Fruit fly (Drosophila melanogaster) whole organism, embryonic: ENCODE data around the gene loaf.

Source experiments
- Bdp1 ChIP-seq: fragments of 200-800 bp; sonication (Bioruptor generic); optimal IDR thresholded peaks from 3 replicates; lab custom pipeline; 2016; ENCODE audit warnings: missing biosample characterization, missing genetic modification characterization
- CG10267 ChIP-seq: fragments of 200-800 bp; sonication (Bioruptor generic); optimal IDR thresholded peaks from 2 replicates; lab custom pipeline; 2018; ENCODE audit warnings: missing biosample characterization, mild to moderate bottlenecking, missing genetic modification characterization, moderate library complexity
- CG11695 ChIP-seq: fragments of 200-800 bp; sonication (Bioruptor generic); IDR thresholded peaks from 3 replicates; pipeline ENCODE4 v1.3.6; 2022; ENCODE audit warnings: missing biosample characterization, missing genetic modification characterization
- CG11696 ChIP-seq: fragments of 200-800 bp; sonication (Bioruptor generic); IDR thresholded peaks from 2 replicates; pipeline ENCODE4 v1.3.6; 2022; ENCODE audit warnings: missing biosample characterization, missing genetic modification characterization
- CG12071 ChIP-seq: fragments of 200-800 bp; sonication (Bioruptor generic); optimal IDR thresholded peaks from 3 replicates; lab custom pipeline; 2018; ENCODE audit warnings: missing biosample characterization, mild to moderate bottlenecking, missing genetic modification characterization
- CG14050 ChIP-seq: fragments of 200-800 bp; sonication (Bioruptor generic); IDR thresholded peaks from 3 replicates; pipeline ENCODE4 v1.3.6; 2022; ENCODE audit warnings: missing biosample characterization, missing genetic modification characterization
- CG14441 ChIP-seq: fragments of 200-800 bp; sonication (Bioruptor generic); IDR thresholded peaks from 2 replicates; pipeline ENCODE4 v1.3.6; 2022; ENCODE audit warnings: missing biosample characterization, missing genetic modification characterization
- CG14710 ChIP-seq: fragments of 200-800 bp; sonication (Bioruptor generic); optimal IDR thresholded peaks from 3 replicates; lab custom pipeline; 2019; ENCODE audit warnings: missing biosample characterization, mild to moderate bottlenecking, missing genetic modification characterization, moderate library complexity
- CG15696 ChIP-seq: fragments of 200-800 bp; sonication (Bioruptor generic); optimal IDR thresholded peaks from 2 replicates; lab custom pipeline; 2019; ENCODE audit warnings: missing biosample characterization, mild to moderate bottlenecking, missing genetic modification characterization, moderate library complexity
- CG18476 ChIP-seq: fragments of 200-800 bp; sonication (Bioruptor generic); optimal IDR thresholded peaks from 2 replicates; lab custom pipeline; 2016; ENCODE audit warnings: missing biosample characterization, mild to moderate bottlenecking, missing genetic modification characterization
- CG2678 ChIP-seq: fragments of 200-800 bp; sonication (Bioruptor generic); optimal IDR thresholded peaks from 3 replicates; lab custom pipeline; 2019; ENCODE audit warnings: missing biosample characterization, mild to moderate bottlenecking, missing genetic modification characterization, moderate library complexity
- CG2889 ChIP-seq: fragments of 200-800 bp; sonication (Bioruptor generic); IDR thresholded peaks from 3 replicates; pipeline ENCODE4 v1.3.6; 2022; ENCODE audit warnings: missing biosample characterization, missing genetic modification characterization
- CG32772 ChIP-seq: fragments of 200-800 bp; sonication (Bioruptor generic); IDR thresholded peaks from 2 replicates; pipeline ENCODE4 v1.3.6; 2022; ENCODE audit warnings: missing biosample characterization, missing genetic modification characterization
- CG43689 ChIP-seq: fragments of 200-800 bp; sonication (Bioruptor generic); IDR thresholded peaks from 2 replicates; pipeline ENCODE4 v1.3.6; 2022; ENCODE audit warnings: missing biosample characterization, missing genetic modification characterization
- CG4424 ChIP-seq: fragments of 200-800 bp; sonication (Bioruptor generic); optimal IDR thresholded peaks from 3 replicates; lab custom pipeline; 2016; ENCODE audit warnings: missing biosample characterization, missing genetic modification characterization
- CG4617 ChIP-seq: fragments of 200-800 bp; sonication (Bioruptor generic); optimal IDR thresholded peaks from 3 replicates; lab custom pipeline; 2016; ENCODE audit warnings: missing biosample characterization, missing genetic modification characterization, borderline replicate concordance
- CG7556 ChIP-seq: fragments of 200-800 bp; sonication (Bioruptor generic); optimal IDR thresholded peaks from 2 replicates; lab custom pipeline; 2017; ENCODE audit warnings: missing biosample characterization, mild to moderate bottlenecking, missing genetic modification characterization
- CG7987 ChIP-seq: fragments of 200-800 bp; sonication (Bioruptor generic); optimal IDR thresholded peaks from 2 replicates; lab custom pipeline; 2018; ENCODE audit warnings: missing biosample characterization, mild to moderate bottlenecking, missing genetic modification characterization, moderate library complexity
- CG9797 ChIP-seq: fragments of 200-800 bp; sonication (Bioruptor generic); optimal IDR thresholded peaks from 3 replicates; lab custom pipeline; 2018; ENCODE audit warnings: missing biosample characterization, mild to moderate bottlenecking, missing genetic modification characterization
- Chrac-16 ChIP-seq: fragments of 200-800 bp; sonication (Bioruptor generic); optimal IDR thresholded peaks from 3 replicates; lab custom pipeline; 2016; ENCODE audit warnings: missing biosample characterization, missing genetic modification characterization
- Dek ChIP-seq: fragments of 200-800 bp; sonication (Bioruptor generic); optimal IDR thresholded peaks from 3 replicates; lab custom pipeline; 2019; ENCODE audit warnings: missing biosample characterization, mild to moderate bottlenecking, missing genetic modification characterization, moderate library complexity
- Fer1 ChIP-seq: fragments of 200-800 bp; sonication (Bioruptor generic); optimal IDR thresholded peaks from 2 replicates; lab custom pipeline; 2017; ENCODE audit warnings: missing biosample characterization, mild to moderate bottlenecking, missing genetic modification characterization
- GATAe ChIP-seq: fragments of 200-800 bp; sonication (Bioruptor generic); conservative IDR thresholded peaks from 2 replicates; pipeline ENCODE4 v1.3.6; 2022; ENCODE audit warnings: missing biosample characterization, missing genetic modification characterization
- HHEX ChIP-seq: fragments of 200-800 bp; sonication (Bioruptor generic); optimal IDR thresholded peaks from 3 replicates; lab custom pipeline; 2017; ENCODE audit warnings: missing biosample characterization, mild to moderate bottlenecking, missing genetic modification characterization, missing genetic modification reagents
- HmgD ChIP-seq: fragments of 200-800 bp; sonication (Bioruptor generic); optimal IDR thresholded peaks from 3 replicates; lab custom pipeline; 2016; ENCODE audit warnings: missing biosample characterization, missing genetic modification characterization
- HmgZ ChIP-seq: fragments of 200-800 bp; sonication (Bioruptor generic); optimal IDR thresholded peaks from 2 replicates; lab custom pipeline; 2018; ENCODE audit warnings: missing biosample characterization, mild to moderate bottlenecking, missing genetic modification characterization
- Lim3 ChIP-seq: fragments of 200-800 bp; sonication (Bioruptor generic); IDR thresholded peaks from 2 replicates; pipeline ENCODE4 v1.3.6; 2022; ENCODE audit warnings: missing biosample characterization, missing genetic modification characterization
- Meics ChIP-seq: fragments of 200-800 bp; sonication (Bioruptor generic); optimal IDR thresholded peaks from 2 replicates; lab custom pipeline; 2017; ENCODE audit warnings: missing biosample characterization, mild to moderate bottlenecking, missing genetic modification characterization
- Poxn ChIP-seq: fragments of 200-800 bp; sonication (Bioruptor generic); IDR thresholded peaks from 2 replicates; pipeline ENCODE4 v1.3.6; 2022; ENCODE audit warnings: missing biosample characterization, missing genetic modification characterization
- al ChIP-seq: fragments of 200-800 bp; sonication (Bioruptor generic); IDR thresholded peaks from 2 replicates; pipeline ENCODE4 v1.3.6; 2022; ENCODE audit warnings: missing biosample characterization, missing genetic modification characterization
- cas ChIP-seq: fragments of 200-800 bp; sonication (Bioruptor generic); IDR thresholded peaks from 2 replicates; pipeline ENCODE4 v1.3.6; 2022; ENCODE audit warnings: missing biosample characterization, missing genetic modification characterization
- chn ChIP-seq: fragments of 200-800 bp; sonication (Bioruptor generic); optimal IDR thresholded peaks from 2 replicates; lab custom pipeline; 2016; ENCODE audit warnings: missing biosample characterization, missing genetic modification characterization
- ems ChIP-seq: fragments of 200-800 bp; sonication (Bioruptor generic); optimal IDR thresholded peaks from 3 replicates; lab custom pipeline; 2016; ENCODE audit warnings: missing biosample characterization, missing genetic modification characterization
- grn ChIP-seq: fragments of 200-800 bp; sonication (Bioruptor generic); optimal IDR thresholded peaks from 3 replicates; lab custom pipeline; 2017; ENCODE audit warnings: missing biosample characterization, missing genetic modification characterization
- gro ChIP-seq: fragments of 200-800 bp; sonication (Bioruptor generic); optimal IDR thresholded peaks from 2 replicates; lab custom pipeline; 2016; ENCODE audit warnings: missing biosample characterization, missing genetic modification characterization
- hkb ChIP-seq, 2 experiments: fragments of 200-800 bp in 1 of 2; fragments of >200 bp in 1 of 2; sonication (Bioruptor generic) in 1 of 2; IDR thresholded peaks in 1 of 2; optimal IDR thresholded peaks in 1 of 2; 2 replicates each; pipeline versions ENCODE4 v1.3.6 to Lab custom; 2017 to 2022; ENCODE audit warnings: missing biosample characterization in 1 of 2, missing genetic modification characterization in 1 of 2
- maf-S ChIP-seq: fragments of 200-800 bp; sonication (Bioruptor generic); optimal IDR thresholded peaks from 2 replicates; lab custom pipeline; 2016; ENCODE audit warnings: missing biosample characterization, missing genetic modification characterization
- mam ChIP-seq: fragments of 200-800 bp; sonication (Bioruptor generic); optimal IDR thresholded peaks from 3 replicates; lab custom pipeline; 2016; ENCODE audit warnings: missing biosample characterization, missing genetic modification characterization
- mirr ChIP-seq: fragments of 200-800 bp; sonication (Bioruptor generic); optimal IDR thresholded peaks from 3 replicates; lab custom pipeline; 2018; ENCODE audit warnings: missing biosample characterization, mild to moderate bottlenecking, missing genetic modification characterization
- nau ChIP-seq: fragments of 200-800 bp; sonication (Bioruptor generic); optimal IDR thresholded peaks from 3 replicates; lab custom pipeline; 2017; ENCODE audit warnings: missing biosample characterization, mild to moderate bottlenecking, missing genetic modification characterization, missing genetic modification reagents
- peb ChIP-seq: fragments of 200-800 bp; sonication (Bioruptor generic); IDR thresholded peaks from 2 replicates; pipeline ENCODE4 v1.3.6; 2022; ENCODE audit warnings: missing biosample characterization, missing genetic modification characterization
- pho ChIP-seq: fragments of 200-800 bp; sonication (Bioruptor generic); optimal IDR thresholded peaks from 2 replicates; lab custom pipeline; 2016; ENCODE audit warnings: missing biosample characterization, missing genetic modification characterization
- pita ChIP-seq: fragments of 200-800 bp; sonication (Bioruptor generic); optimal IDR thresholded peaks from 2 replicates; lab custom pipeline; 2017; ENCODE audit warnings: missing biosample characterization, mild to moderate bottlenecking, missing genetic modification characterization
- pros ChIP-seq: fragments of 200-800 bp; sonication (Bioruptor generic); optimal IDR thresholded peaks from 3 replicates; lab custom pipeline; 2019; ENCODE audit warnings: missing biosample characterization, mild to moderate bottlenecking, missing genetic modification characterization, moderate library complexity
- pzg ChIP-seq: fragments of 200-800 bp; sonication (Bioruptor generic); optimal IDR thresholded peaks from 3 replicates; lab custom pipeline; 2018; ENCODE audit warnings: missing biosample characterization, mild to moderate bottlenecking, missing genetic modification characterization, moderate library complexity
- repo ChIP-seq: fragments of 200-800 bp; sonication (Bioruptor generic); optimal IDR thresholded peaks from 2 replicates; lab custom pipeline; 2016; ENCODE audit warnings: missing biosample characterization, missing genetic modification characterization
- ro ChIP-seq: fragments of 200-800 bp; sonication (Bioruptor generic); IDR thresholded peaks from 2 replicates; pipeline ENCODE4 v1.3.6; 2022; ENCODE audit warnings: missing biosample characterization, missing genetic modification characterization
- salm ChIP-seq: fragments of 200-800 bp; sonication (Bioruptor generic); optimal IDR thresholded peaks from 2 replicates; lab custom pipeline; 2018; ENCODE audit warnings: missing biosample characterization, mild to moderate bottlenecking, missing genetic modification characterization
- slp2 ChIP-seq: fragments of 200-800 bp; sonication (Bioruptor generic); optimal IDR thresholded peaks from 2 replicates; lab custom pipeline; 2016; ENCODE audit warnings: missing biosample characterization, missing genetic modification characterization
- stc ChIP-seq: fragments of 200-800 bp; sonication (Bioruptor generic); IDR thresholded peaks from 2 replicates; pipeline ENCODE4 v1.3.6; 2022; ENCODE audit warnings: missing biosample characterization, missing genetic modification characterization
- unpg ChIP-seq: fragments of 200-800 bp; sonication (Bioruptor generic); optimal IDR thresholded peaks from 3 replicates; lab custom pipeline; 2018; ENCODE audit warnings: missing biosample characterization, mild to moderate bottlenecking, missing genetic modification characterization, moderate library complexity

Gene loaf

dm6 chr3L:11772608-11773017 is 6.6 kb upstream of the loaf start (continued):
- TF ChIP-seq Lim3 = 0 out of 2 replicates have a peak, but pooled peaks have one; percentile 38
- peak; percentile 23 for TF ChIP-seq salm
- no peak for TF ChIP-seq CG4617 (GFP tag; lab: Kevin White, UChicago)
- TF ChIP-seq maf-S = no peak
- no peak for TF ChIP-seq repo
- TF ChIP-seq CG7556 (GFP tag; lab: Kevin White, UChicago) = no peak
- TF ChIP-seq mirr = peak; percentile 99
- no peak for TF ChIP-seq CG18476 (GFP tag; lab: Kevin White, UChicago)
- no peak for TF ChIP-seq CG4424
- TF ChIP-seq CG15696 (tag; lab: Kevin White, UChicago) = no peak
- peak; percentile 98 for TF ChIP-seq GATAe (GFP tag; lab: Robert Waterston, UW)
- TF ChIP-seq cas = no peak
- no peak for TF ChIP-seq Poxn (GFP tag; lab: Robert Waterston, UW)
- peak; percentile 12; the same call in 1 of the 2 replicates for TF ChIP-seq CG14441
- TF ChIP-seq CG43689 (GFP tag; lab: Robert Waterston, UW) = no peak
- TF ChIP-seq ro (GFP tag; lab: Robert Waterston, UW) = no peak
- no peak for TF ChIP-seq unpg (GFP tag; lab: Kevin White, UChicago)
- no peak for TF ChIP-seq CG14050
- TF ChIP-seq Bdp1 (GFP tag; lab: Kevin White, UChicago) = peak; percentile 94
- peak; percentile 18 for TF ChIP-seq CG7987 (GFP tag; lab: Kevin White, UChicago)
- peak; percentile 19 for TF ChIP-seq gro
- no peak for TF ChIP-seq pita (GFP tag; lab: Kevin White, UChicago)
- TF ChIP-seq CG14710 (tag; lab: Kevin White, UChicago) = no peak
- TF ChIP-seq pho (GFP tag; lab: Kevin White, UChicago) = no peak
- TF ChIP-seq ems (GFP tag; lab: Kevin White, UChicago) = no peak
- TF ChIP-seq hkb (optimal IDR thresholded peaks at IDR 0.05; lab: Kevin White, UChicago) = no peak
- no peak for TF ChIP-seq hkb (GFP tag; IDR thresholded peaks at IDR 0.05; lab: Robert Waterston, UW)
- TF ChIP-seq CG32772 (GFP tag; lab: Robert Waterston, UW) = no peak
- no peak for TF ChIP-seq peb (GFP tag; lab: Robert Waterston, UW)
- peak; percentile 68 for TF ChIP-seq pros
- TF ChIP-seq HmgD (GFP tag; lab: Kevin White, UChicago) = no peak
- no peak for TF ChIP-seq mam (GFP tag; lab: Kevin White, UChicago)
- no peak for TF ChIP-seq CG2889
- peak; percentile 64 for TF ChIP-seq HmgZ
- TF ChIP-seq CG12071 (GFP tag; lab: Kevin White, UChicago) = peak; percentile 48
- no peak for TF ChIP-seq HHEX (GFP tag; lab: Kevin White, UChicago)
- TF ChIP-seq stc = 0 out of 2 replicates have a peak, but pooled peaks have one; percentile 12
- peak; percentile 48 for TF ChIP-seq nau
- no peak for TF ChIP-seq Meics (GFP tag; lab: Kevin White, UChicago)
- no peak for TF ChIP-seq chn (GFP tag; lab: Kevin White, UChicago)
- TF ChIP-seq Fer1 (GFP tag; lab: Kevin White, UChicago) = peak; percentile 44
- no peak for TF ChIP-seq slp2 (GFP tag; lab: Kevin White, UChicago)
- 0 out of 3 replicates have a peak, but pooled peaks have one; percentile 16 for TF ChIP-seq CG11695 (GFP tag; lab: Robert Waterston, UW)
- peak; percentile 24 for TF ChIP-seq CG2678
- no peak for TF ChIP-seq pzg (GFP tag; lab: Kevin White, UChicago)
- TF ChIP-seq CG11696 (GFP tag; lab: Robert Waterston, UW) = no peak
- no peak for TF ChIP-seq CG10267
- no peak for TF ChIP-seq CG9797 (GFP tag; lab: Kevin White, UChicago)
- no peak for TF ChIP-seq al (GFP tag; lab: Robert Waterston, UW)
- TF ChIP-seq Chrac-16 (GFP tag; lab: Kevin White, UChicago) = no peak
- TF ChIP-seq grn (GFP tag; lab: Kevin White, UChicago) = peak; percentile 100
- TF ChIP-seq Dek = no peak
